3 fruit fly cellular contexts compared by ENCODE assay signal in genomic region chr2L:16598738-16599124, dm6.
TF ChIP-seq lines count a peak whose summit lies in the region.

No protein-coding gene starts in this region.

- peak; percentile 48 to 68 for TF ChIP-seq CTCF in S2 (optimal IDR thresholded peaks at IDR 0.05; lab: Kevin White, UChicago)
- TF ChIP-seq CTCF in whole organism, embryonic (GFP tag; optimal IDR thresholded peaks at IDR 0.05; lab: Kevin White, UChicago), result peak; percentile 69

TF ChIP-seq in whole organism, adult, 20 proteins besides CTCF, POLR2A, EP300 and RAD21:
- TF ChIP-seq ovo (GFP tag; optimal IDR thresholded peaks at IDR 0.05; lab: Kevin White, UChicago) (no peak), Hr96 (GFP tag; optimal IDR thresholded peaks at IDR 0.05; lab: Kevin White, UChicago) (no peak), Crg-1 (GFP tag; optimal IDR thresholded peaks at IDR 0.05; lab: Kevin White, UChicago) (no peak), kay (GFP tag; lab: Kevin White, UChicago; ENCODE audit: borderline replicate concordance) (peak; percentile 31), bab1 (GFP tag; optimal IDR thresholded peaks at IDR 0.05; lab: Kevin White, UChicago) (no peak), CG12768 (GFP tag; optimal IDR thresholded peaks at IDR 0.05; lab: Kevin White, UChicago) (no peak), CG33017 (tag; optimal IDR thresholded peaks at IDR 0.05; lab: Kevin White, UChicago) (no peak), Mnt (GFP tag; optimal IDR thresholded peaks at IDR 0.05; lab: Kevin White, UChicago) (no peak), CG7101 (tag; optimal IDR thresholded peaks at IDR 0.05; lab: Kevin White, UChicago) (no peak)

TF ChIP-seq in whole organism, embryonic, 481 proteins besides CTCF, POLR2A, EP300 and RAD21:
- TF ChIP-seq insv (GFP tag; optimal IDR thresholded peaks at IDR 0.05; lab: Kevin White, UChicago) (no peak), trh (GFP tag; optimal IDR thresholded peaks at IDR 0.05; lab: Kevin White, UChicago) (no peak), bowl (GFP tag; IDR thresholded peaks at IDR 0.05; lab: Robert Waterston, UW) (no peak), Hr78 (GFP tag; optimal IDR thresholded peaks at IDR 0.05; lab: Kevin White, UChicago) (no peak), peb (GFP tag; IDR thresholded peaks at IDR 0.05; lab: Robert Waterston, UW) (no peak), CG3163 (GFP tag; optimal IDR thresholded peaks at IDR 0.05; lab: Kevin White, UChicago) (no peak), CrebB (tag; optimal IDR thresholded peaks at IDR 0.05; lab: Kevin White, UChicago) (no peak), phol (tag; optimal IDR thresholded peaks at IDR 0.05; lab: Kevin White, UChicago) (no peak), CG14710 (tag; optimal IDR thresholded peaks at IDR 0.05; lab: Kevin White, UChicago) (no peak), Dip3 (GFP tag; optimal IDR thresholded peaks at IDR 0.05; lab: Kevin White, UChicago) (no peak), CG4730 (GFP tag; IDR thresholded peaks at IDR 0.05; lab: Robert Waterston, UW) (no peak), CG7786 (GFP tag; optimal IDR thresholded peaks at IDR 0.05; lab: Kevin White, UChicago) (no peak), grn (GFP tag; optimal IDR thresholded peaks at IDR 0.05; lab: Kevin White, UChicago) (no peak), CG11247 (GFP tag; IDR thresholded peaks at IDR 0.05; lab: Robert Waterston, UW) (no peak), CG15479 (GFP tag; optimal IDR thresholded peaks at IDR 0.05; lab: Kevin White, UChicago) (no peak)
